Worm (Caenorhabditis elegans) whole organism, L3 larva: ENCODE measurements around the gene T05H10.1.

Experiments
- R02D3.7 ChIP-seq: fragments of 150-350 bp; optimal IDR thresholded peaks from 2 replicates; lab custom pipeline; 2014; ENCODE audit warnings: missing biosample characterization, missing genetic modification characterization
- ama-1 ChIP-seq: fragments of 150-350 bp; optimal IDR thresholded peaks from 2 replicates; lab custom pipeline; 2018
- ceh-16 ChIP-seq: sonication (generic microtip); optimal IDR thresholded peaks from 2 replicates; lab custom pipeline; 2017; ENCODE audit warnings: missing biosample characterization, missing genetic modification characterization
- ceh-28 ChIP-seq: fragments of 150-350 bp; optimal IDR thresholded peaks from 2 replicates; lab custom pipeline; 2014; ENCODE audit warnings: missing biosample characterization, missing genetic modification reagents, missing genetic modification characterization
- ceh-82 ChIP-seq: fragments of 150-350 bp; optimal IDR thresholded peaks from 2 replicates; lab custom pipeline; 2014; ENCODE audit warnings: missing biosample characterization, missing genetic modification characterization
- ceh-9 ChIP-seq: sonication (generic microtip); optimal IDR thresholded peaks from 2 replicates; lab custom pipeline; 2018; ENCODE audit warnings: missing biosample characterization, missing genetic modification characterization
- daf-12 ChIP-seq: fragments of 150-350 bp; optimal IDR thresholded peaks from 2 replicates; lab custom pipeline; 2014; ENCODE audit warnings: missing biosample characterization, missing genetic modification reagents, missing genetic modification characterization
- elt-2 ChIP-seq: sonication (generic microtip); optimal IDR thresholded peaks from 2 replicates; lab custom pipeline; 2016; ENCODE audit warnings: missing genetic modification reagents, mild to moderate bottlenecking, missing genetic modification characterization, missing compliant biosample characterization
- eor-1 ChIP-seq, 2 experiments: fragments of 150-350 bp; optimal IDR thresholded peaks; 2 replicates each; lab custom pipeline; 2014 to 2018; ENCODE audit warnings: missing biosample characterization in 2 of 2, missing genetic modification characterization in 2 of 2
- fkh-10 ChIP-seq: sonication (generic microtip); optimal IDR thresholded peaks from 2 replicates; lab custom pipeline; 2017; ENCODE audit warnings: missing biosample characterization, missing genetic modification reagents, missing genetic modification characterization
- fkh-2 ChIP-seq: fragments of 150-350 bp; optimal IDR thresholded peaks from 2 replicates; lab custom pipeline; 2014; ENCODE audit warnings: missing biosample characterization, missing genetic modification reagents, missing genetic modification characterization
- fos-1 ChIP-seq: fragments of 150-350 bp; optimal IDR thresholded peaks from 2 replicates; lab custom pipeline; 2014; ENCODE audit warnings: missing biosample characterization, missing genetic modification characterization
- hmg-11 ChIP-seq: sonication (generic microtip); optimal IDR thresholded peaks from 2 replicates; lab custom pipeline; 2016; ENCODE audit warnings: missing genetic modification characterization, missing compliant biosample characterization
- jun-1 ChIP-seq: fragments of 150-350 bp; optimal IDR thresholded peaks from 2 replicates; lab custom pipeline; 2014; ENCODE audit warnings: missing biosample characterization, missing genetic modification reagents, missing genetic modification characterization
- lin-15B ChIP-seq: fragments of 150-350 bp; optimal IDR thresholded peaks from 2 replicates; lab custom pipeline; 2014; ENCODE audit warnings: missing biosample characterization, missing genetic modification characterization
- lin-39 ChIP-seq: fragments of 150-350 bp; optimal IDR thresholded peaks from 2 replicates; lab custom pipeline; 2018; ENCODE audit warnings: missing biosample characterization, missing genetic modification reagents, missing genetic modification characterization
- lsy-12 ChIP-seq: sonication (generic microtip); optimal IDR thresholded peaks from 2 replicates; lab custom pipeline; 2016; ENCODE audit warnings: mild to moderate bottlenecking, missing genetic modification characterization, missing compliant biosample characterization
- nfya-1 ChIP-seq: sonication (generic microtip); optimal IDR thresholded peaks from 2 replicates; lab custom pipeline; 2017; ENCODE audit warnings: missing genetic modification characterization, mild to moderate bottlenecking, missing compliant biosample characterization, antibody characterized with exemption, moderate library complexity; ENCODE audit not compliant: insufficient read depth
- nhr-11 ChIP-seq: fragments of 150-350 bp; optimal IDR thresholded peaks from 2 replicates; lab custom pipeline; 2014; ENCODE audit warnings: missing biosample characterization, missing genetic modification characterization
- nhr-12 ChIP-seq: fragments of 150-350 bp; optimal IDR thresholded peaks from 2 replicates; lab custom pipeline; 2014; ENCODE audit warnings: missing biosample characterization, missing genetic modification characterization
- nhr-237 ChIP-seq: fragments of 150-350 bp; optimal IDR thresholded peaks from 2 replicates; lab custom pipeline; 2014; ENCODE audit warnings: missing biosample characterization, missing genetic modification characterization
- nhr-25 ChIP-seq: sonication (generic microtip); optimal IDR thresholded peaks from 2 replicates; lab custom pipeline; 2017; ENCODE audit warnings: missing biosample characterization, missing genetic modification characterization
- nhr-43 ChIP-seq: sonication (generic microtip); optimal IDR thresholded peaks from 2 replicates; lab custom pipeline; 2016; ENCODE audit warnings: mild to moderate bottlenecking, missing genetic modification characterization, missing compliant biosample characterization; ENCODE audit not compliant: poor library complexity, severe bottlenecking
- nhr-67 ChIP-seq: fragments of 150-350 bp; optimal IDR thresholded peaks from 2 replicates; lab custom pipeline; 2014; ENCODE audit warnings: missing biosample characterization, missing genetic modification characterization
- pqm-1 ChIP-seq: fragments of 150-350 bp; optimal IDR thresholded peaks from 2 replicates; lab custom pipeline; 2017; ENCODE audit warnings: missing biosample characterization, missing genetic modification characterization, inconsistent platforms
- sea-2 ChIP-seq: fragments of 150-350 bp; sonication (generic microtip); optimal IDR thresholded peaks from 4 replicates; lab custom pipeline; 2014; ENCODE audit warnings: missing biosample characterization, missing genetic modification reagents, missing genetic modification characterization
- snpc-4 ChIP-seq: fragments of 150-350 bp; optimal IDR thresholded peaks from 2 replicates; lab custom pipeline; 2014; ENCODE audit warnings: missing biosample characterization, missing genetic modification characterization
- tbx-2 ChIP-seq: sonication (generic microtip); optimal IDR thresholded peaks from 2 replicates; lab custom pipeline; 2016; ENCODE audit warnings: mild to moderate bottlenecking, missing genetic modification characterization, missing compliant biosample characterization
- unc-62 ChIP-seq: fragments of 150-350 bp; sonication (generic microtip); optimal IDR thresholded peaks from 4 replicates; lab custom pipeline; 2014; ENCODE audit warnings: missing biosample characterization, missing genetic modification reagents, missing genetic modification characterization
- zag-1 ChIP-seq: fragments of 150-350 bp; optimal IDR thresholded peaks from 2 replicates; lab custom pipeline; 2014; ENCODE audit warnings: missing biosample characterization, missing genetic modification characterization
- ztf-11 ChIP-seq: fragments of 150-350 bp; optimal IDR thresholded peaks from 2 replicates; lab custom pipeline; 2014; ENCODE audit warnings: missing biosample characterization, missing genetic modification characterization
- ztf-4 ChIP-seq: fragments of 150-350 bp; optimal IDR thresholded peaks from 2 replicates; lab custom pipeline; 2014; ENCODE audit warnings: missing biosample characterization, missing genetic modification characterization

Gene T05H10.1

DNA sequence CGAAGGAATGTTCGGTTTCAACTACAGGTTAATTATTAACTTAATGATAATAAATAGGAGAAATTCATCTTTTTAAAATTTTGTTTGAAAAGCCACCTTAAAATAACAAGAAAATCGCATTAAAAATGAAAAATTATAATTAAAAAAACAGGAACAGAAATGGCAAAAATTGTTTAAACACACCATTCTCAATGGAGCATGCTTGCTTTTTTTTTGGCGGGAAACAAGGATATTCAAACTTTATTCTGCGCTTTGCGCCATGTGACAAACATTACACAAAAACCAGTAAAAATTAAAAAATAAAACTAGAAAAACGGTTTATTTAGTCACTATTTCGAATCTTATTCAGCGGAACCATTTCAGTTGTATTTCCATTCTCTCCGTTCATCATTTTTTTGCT is 13.7 kb upstream of the T05H10.1 start:
- TF ChIP-seq ztf-4 (tag; lab: Kevin White, UChicago) (no peak), jun-1 (tag; lab: Kevin White, UChicago) (no peak), ztf-11 (tag; lab: Kevin White, UChicago) (no peak), nhr-12 (no peak), elt-2 (tag; lab: Kevin White, UChicago) (no peak), fkh-2 (tag; lab: Kevin White, UChicago) (no peak), tbx-2 (tag; lab: Kevin White, UChicago) (no peak), nhr-25 (no peak), nhr-43 (tag; lab: Kevin White, UChicago) (no peak), nhr-11 (tag; lab: Kevin White, UChicago) (no peak), nhr-237 (no peak), ama-1 (lab: Kevin White, UChicago) (no peak), ceh-28 (tag; lab: Kevin White, UChicago) (no peak)

DNA sequence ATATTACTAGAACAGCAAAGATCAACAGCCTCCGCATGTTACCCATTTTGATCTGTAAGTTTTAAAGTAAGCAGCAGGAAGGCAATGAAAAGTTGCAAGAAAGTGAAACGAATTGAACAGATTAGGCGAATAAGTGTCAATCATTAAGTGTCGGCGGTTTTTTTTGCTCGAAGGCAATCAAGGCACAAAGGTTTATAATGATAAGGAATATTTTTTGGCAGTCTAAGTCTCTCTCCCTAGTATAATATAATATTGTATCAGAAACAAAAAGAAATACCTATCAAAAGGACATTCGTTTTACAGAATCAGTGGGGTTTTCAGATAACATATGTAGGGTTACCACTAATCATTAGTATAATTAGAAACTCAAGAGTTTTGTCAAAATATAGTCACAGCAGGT is 9.7 kb upstream of the T05H10.1 start, which contains the start of gene nrf-6:
nrf-6 (minus strand) TSS at position 52 of the 400 bp plus-strand sequence.
- no peak for TF ChIP-seq unc-62
- peak; percentile 87 for TF ChIP-seq elt-2 (tag; lab: Kevin White, UChicago)
- TF ChIP-seq pqm-1 = peak; percentile 62
- TF ChIP-seq nhr-43 (tag; lab: Kevin White, UChicago) = no peak
- TF ChIP-seq, all 47 proteins: peak for 2

DNA sequence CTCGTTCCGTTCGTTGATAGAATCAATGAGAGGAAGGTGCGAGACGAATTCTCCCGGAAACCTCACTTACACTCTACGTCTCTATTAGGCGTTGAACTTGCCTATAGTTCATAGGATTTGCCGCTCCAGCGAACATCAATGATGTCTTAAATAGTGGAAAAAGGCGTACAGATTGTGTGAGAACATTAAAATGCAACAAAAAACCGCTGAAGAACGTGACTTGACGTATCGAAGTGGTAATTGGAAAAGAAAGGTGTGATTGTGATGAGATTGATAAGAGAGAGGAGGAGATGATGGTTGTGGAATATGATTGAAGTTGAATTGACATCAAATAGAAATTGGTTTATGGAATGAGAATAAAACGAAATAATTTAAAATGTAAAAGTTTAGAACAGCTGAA is 8.4 kb upstream of the T05H10.1 start:
- TF ChIP-seq R02D3.7 (tag; lab: Kevin White, UChicago) (no peak), pqm-1 (no peak), elt-2 (tag; lab: Kevin White, UChicago) (peak; percentile 52)

DNA sequence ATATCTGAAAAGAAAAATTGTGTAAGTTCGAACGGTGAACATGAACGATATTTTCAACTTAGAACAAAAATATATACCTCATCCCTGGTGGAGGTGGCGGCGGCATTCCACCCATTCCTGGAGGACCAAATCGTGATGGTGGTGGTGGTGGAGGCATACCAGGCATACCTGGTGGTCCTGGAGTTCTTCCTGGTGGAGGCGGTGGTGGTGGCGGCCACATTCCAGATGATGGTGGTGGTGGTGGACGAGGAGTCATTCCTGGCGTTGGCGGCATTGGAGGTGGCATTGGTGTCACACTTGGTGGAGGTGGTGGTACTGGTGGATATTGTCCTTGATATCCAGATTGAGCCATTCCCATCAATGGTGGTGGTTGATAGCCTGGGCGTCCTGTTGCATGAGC is 7.8 kb upstream of the T05H10.1 start:
- TF ChIP-seq nhr-25 (no peak), sea-2 (GFP tag; lab: Kevin White, UChicago) (no peak), hmg-11 (tag; lab: Kevin White, UChicago) (no peak), ceh-82 (tag; lab: Kevin White, UChicago) (no peak), ztf-11 (tag; lab: Kevin White, UChicago) (no peak), fkh-10 (GFP tag; lab: Kevin White, UChicago) (no peak), fkh-2 (tag; lab: Kevin White, UChicago) (no peak), nhr-12 (no peak), elt-2 (tag; lab: Kevin White, UChicago) (no peak), unc-62 (no peak), eor-1 (tag; optimal IDR thresholded peaks at IDR 0.05; lab: Kevin White, UChicago) (no peak)

DNA sequence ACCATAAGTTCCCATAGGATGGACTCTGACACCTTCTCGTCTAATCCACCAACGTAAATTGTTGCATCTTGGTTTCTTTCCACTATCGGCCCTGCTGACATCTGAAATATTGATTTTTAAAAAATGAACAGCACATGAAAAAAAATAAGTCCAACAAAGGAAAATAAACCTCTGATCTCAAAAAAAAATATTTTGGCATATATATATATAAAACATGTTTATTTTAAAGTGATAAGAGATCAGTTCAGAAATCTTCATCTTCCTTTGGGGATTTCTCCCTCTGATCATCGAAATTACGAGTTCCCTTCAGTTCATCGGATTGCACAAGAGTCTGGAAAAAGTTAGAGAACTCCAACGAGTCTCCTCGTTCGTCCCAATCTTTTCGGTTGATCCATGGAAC is 6.7 kb upstream of the T05H10.1 start, which contains the start of gene sap-49:
sap-49 (minus strand) TSS at position 101 of the 400 bp plus-strand sequence.
- TF ChIP-seq nhr-25 (no peak), ceh-16 (tag; lab: Kevin White, UChicago) (no peak)

DNA sequence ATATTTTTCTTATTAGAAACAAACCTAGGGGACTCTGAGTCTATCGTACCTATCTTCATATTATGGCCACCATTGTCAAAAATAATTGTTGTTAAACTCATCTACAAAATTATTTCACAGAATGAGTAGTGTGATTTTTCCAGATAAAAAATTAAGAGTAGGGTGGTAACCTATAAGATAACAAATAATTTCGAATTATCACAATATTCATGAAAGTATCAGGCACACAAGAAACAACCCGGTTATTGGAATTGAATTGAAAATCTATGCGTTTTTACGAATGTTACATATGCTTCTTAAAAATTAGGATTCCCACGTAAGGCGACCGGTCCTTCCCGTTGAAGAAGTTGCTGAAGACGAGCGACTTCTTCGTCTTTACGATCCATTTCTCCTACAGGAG is 5.1 kb upstream of the T05H10.1 start, which contains the start of gene arp-6:
arp-6 (minus strand) TSS at position 101 of the 400 bp plus-strand sequence.
- TF ChIP-seq elt-2 (tag; lab: Kevin White, UChicago) = no peak
- TF ChIP-seq R02D3.7 (tag; lab: Kevin White, UChicago) = no peak
- TF ChIP-seq ztf-4 (tag; lab: Kevin White, UChicago) = no peak

DNA sequence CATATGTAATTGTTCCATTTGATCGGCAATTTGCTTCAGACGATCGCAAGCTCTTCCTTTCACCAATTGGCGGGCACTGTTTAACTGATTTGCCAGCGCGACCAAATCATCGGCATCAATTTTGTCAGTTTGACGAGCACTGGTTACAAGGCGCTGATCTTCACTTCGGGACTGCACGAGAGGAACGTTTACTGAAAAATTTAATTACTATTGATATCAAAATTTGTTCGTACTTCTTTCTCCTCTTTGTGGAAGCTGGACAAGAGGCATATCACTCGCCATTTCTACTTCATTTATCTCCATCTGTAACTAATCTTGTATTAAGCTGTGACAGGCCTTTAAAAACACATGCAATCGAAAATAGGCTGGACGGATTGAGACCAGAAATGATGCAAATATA is 4.5 kb upstream of the T05H10.1 start, which contains the start of gene C08B11.9:
C08B11.9 (minus strand) TSS at position 307 of the 400 bp plus-strand sequence.
- TF ChIP-seq lin-39 (tag; lab: Kevin White, UChicago) (no peak), ceh-28 (tag; lab: Kevin White, UChicago) (no peak), nhr-43 (tag; lab: Kevin White, UChicago) (no peak), daf-12 (no peak), tbx-2 (tag; lab: Kevin White, UChicago) (no peak), lin-15B (no peak), unc-62 (no peak), ztf-4 (tag; lab: Kevin White, UChicago) (no peak), snpc-4 (tag; lab: Kevin White, UChicago) (no peak), ceh-82 (tag; lab: Kevin White, UChicago) (no peak), nfya-1 (no peak), ceh-9 (tag; lab: Kevin White, UChicago) (no peak), nhr-25 (no peak), hmg-11 (tag; lab: Kevin White, UChicago) (no peak), fos-1 (no peak), ceh-16 (tag; lab: Kevin White, UChicago) (no peak), lsy-12 (tag; lab: Kevin White, UChicago) (no peak), nhr-67 (no peak), ama-1 (lab: Kevin White, UChicago) (no peak), zag-1 (tag; lab: Kevin White, UChicago) (no peak)
- TF ChIP-seq, all 47 proteins: peak for 0
